Fruit fly (Drosophila melanogaster) whole organism, adult: Measurements from ENCODE around the gene Nckx30C.

Source experiments
- CG11617 ChIP-seq: fragments of 200-800 bp; sonication (Bioruptor generic); optimal IDR thresholded peaks from 2 replicates; lab custom pipeline; 2017; ENCODE audit warnings: mild to moderate bottlenecking, missing biosample characterization, missing genetic modification reagents, missing genetic modification characterization
- CG12768 ChIP-seq: fragments of 200-800 bp; sonication (Bioruptor generic); optimal IDR thresholded peaks from 2 replicates; lab custom pipeline; 2017; ENCODE audit warnings: missing biosample characterization, missing genetic modification characterization, mild to moderate bottlenecking, moderate library complexity, missing genetic modification reagents
- CG14711 ChIP-seq: fragments of 200-800 bp; sonication (Bioruptor generic); optimal IDR thresholded peaks from 2 replicates; lab custom pipeline; 2018; ENCODE audit warnings: missing biosample characterization, mild to moderate bottlenecking, missing genetic modification characterization, moderate library complexity
- CG1620 ChIP-seq: fragments of 200-800 bp; sonication (Bioruptor generic); optimal IDR thresholded peaks from 2 replicates; lab custom pipeline; 2016; ENCODE audit warnings: missing biosample characterization, missing genetic modification characterization
- CG33017 ChIP-seq: fragments of 200-800 bp; sonication (Bioruptor generic); optimal IDR thresholded peaks from 2 replicates; lab custom pipeline; 2018; ENCODE audit warnings: missing biosample characterization, mild to moderate bottlenecking, missing genetic modification characterization, moderate library complexity
- CG5204 ChIP-seq: fragments of 200-800 bp; sonication (Bioruptor generic); optimal IDR thresholded peaks from 2 replicates; lab custom pipeline; 2016; ENCODE audit warnings: missing biosample characterization, missing genetic modification characterization
- CG7045 ChIP-seq: fragments of 200-800 bp; sonication (Bioruptor generic); optimal IDR thresholded peaks from 2 replicates; lab custom pipeline; 2017; ENCODE audit warnings: missing biosample characterization, mild to moderate bottlenecking, missing genetic modification characterization
- CG7101 ChIP-seq: fragments of 200-800 bp; sonication (Bioruptor generic); optimal IDR thresholded peaks from 2 replicates; lab custom pipeline; 2018; ENCODE audit warnings: missing biosample characterization, mild to moderate bottlenecking, missing genetic modification characterization, moderate library complexity
- Clk ChIP-seq: fragments of 200-800 bp; sonication (Bioruptor generic); optimal IDR thresholded peaks from 2 replicates; lab custom pipeline; 2017; ENCODE audit warnings: missing biosample characterization, missing genetic modification characterization
- Crg-1 ChIP-seq: fragments of 200-800 bp; sonication (Bioruptor generic); optimal IDR thresholded peaks from 2 replicates; lab custom pipeline; 2016; ENCODE audit warnings: missing biosample characterization, missing genetic modification characterization
- Hr96 ChIP-seq: fragments of 200-800 bp; sonication (Bioruptor generic); optimal IDR thresholded peaks from 2 replicates; lab custom pipeline; 2016; ENCODE audit warnings: missing biosample characterization, missing genetic modification characterization
- Mnt ChIP-seq: fragments of 200-800 bp; sonication (Bioruptor generic); optimal IDR thresholded peaks from 2 replicates; lab custom pipeline; 2016; ENCODE audit warnings: missing biosample characterization, mild to moderate bottlenecking, missing genetic modification characterization
- bab1 ChIP-seq: fragments of 200-800 bp; sonication (Bioruptor generic); optimal IDR thresholded peaks from 3 replicates; lab custom pipeline; 2019; ENCODE audit warnings: missing biosample characterization, mild to moderate bottlenecking, missing genetic modification characterization, moderate library complexity
- cic ChIP-seq: fragments of 200-800 bp; sonication (Bioruptor generic); optimal IDR thresholded peaks from 2 replicates; lab custom pipeline; 2017; ENCODE audit warnings: missing biosample characterization, mild to moderate bottlenecking, missing genetic modification characterization, moderate library complexity
- cnc ChIP-seq, 2 experiments: fragments of >200 bp; optimal IDR thresholded peaks; 2 replicates each; lab custom pipeline; 2017
- kay ChIP-seq: fragments of 200-800 bp; sonication (Bioruptor generic); peaks from one replicate; lab custom pipeline; 2016; ENCODE audit warnings: missing biosample characterization, missing genetic modification characterization, borderline replicate concordance
- ovo ChIP-seq: fragments of 200-800 bp; sonication (Bioruptor generic); optimal IDR thresholded peaks from 2 replicates; lab custom pipeline; 2016; ENCODE audit warnings: missing biosample characterization, missing genetic modification characterization
- pad ChIP-seq: fragments of 200-800 bp; sonication (Bioruptor generic); optimal IDR thresholded peaks from 3 replicates; lab custom pipeline; 2017; ENCODE audit warnings: missing biosample characterization, missing genetic modification characterization, mild to moderate bottlenecking, moderate library complexity, missing genetic modification reagents
- tj ChIP-seq: fragments of 200-800 bp; sonication (Bioruptor generic); optimal IDR thresholded peaks from 3 replicates; lab custom pipeline; 2017; ENCODE audit warnings: missing biosample characterization, mild to moderate bottlenecking, missing genetic modification characterization, moderate library complexity
- toe ChIP-seq: fragments of 200-800 bp; sonication (Bioruptor generic); optimal IDR thresholded peaks from 2 replicates; lab custom pipeline; 2016; ENCODE audit warnings: missing biosample characterization, missing genetic modification characterization

The Nckx30C gene

DNA sequence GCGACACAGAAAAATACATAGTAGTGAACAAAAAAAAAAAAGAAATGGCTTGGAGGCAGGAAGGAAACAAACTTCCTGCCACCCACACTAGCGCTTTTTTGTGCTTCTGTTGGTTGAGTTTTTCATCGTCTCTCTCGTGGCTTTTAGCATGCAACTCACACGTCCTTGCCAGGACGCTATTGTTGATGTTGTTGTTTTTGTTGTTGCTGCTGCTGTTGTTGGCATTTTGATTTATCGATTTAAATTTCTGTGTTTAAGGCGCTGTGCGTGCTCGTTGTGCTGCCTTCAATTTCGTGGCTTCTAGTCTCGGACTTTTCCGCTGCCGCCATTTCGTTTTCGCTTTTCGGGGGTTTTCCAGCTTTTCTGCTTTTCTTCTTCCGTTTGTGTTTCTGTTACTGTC lies 6.6 kb downstream of the Nckx30C start:
- no peak for TF ChIP-seq bab1
- TF ChIP-seq CG14711 (tag; lab: Kevin White, UChicago): no peak
- no peak for TF ChIP-seq cnc (optimal IDR thresholded peaks at IDR 0.05; lab: Kevin White, UChicago)
- no peak for TF ChIP-seq CG1620

DNA sequence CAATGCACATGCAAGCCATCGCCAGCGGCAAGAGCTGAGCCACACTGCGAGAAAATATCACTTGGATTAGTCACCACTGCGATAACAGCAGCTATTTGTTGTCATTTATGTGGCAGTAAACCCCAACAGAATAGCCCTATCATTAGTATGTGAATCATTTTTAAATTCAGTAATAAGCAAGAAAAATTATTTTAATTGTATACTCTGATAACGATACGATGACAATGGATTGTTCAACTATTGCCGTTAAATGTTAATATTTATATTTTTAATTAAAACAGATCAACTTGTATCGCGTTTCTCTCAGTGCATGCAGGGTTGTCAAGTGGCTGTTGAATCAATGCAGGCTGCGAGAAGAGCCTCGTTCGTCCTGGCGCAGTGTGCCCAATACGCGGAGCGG lies 8.5 kb downstream of the Nckx30C start:
- TF ChIP-seq cnc (optimal IDR thresholded peaks at IDR 0.05; lab: Kevin White, UChicago) (no peak), tj (GFP tag; lab: Kevin White, UChicago) (no peak), CG7045 (peak; percentile 34), kay (GFP tag; lab: Kevin White, UChicago) (no peak), pad (GFP tag; lab: Kevin White, UChicago) (no peak), CG12768 (GFP tag; lab: Kevin White, UChicago) (no peak), CG11617 (no peak), CG1620 (no peak), Crg-1 (GFP tag; lab: Kevin White, UChicago) (no peak), bab1 (no peak), CG33017 (tag; lab: Kevin White, UChicago) (peak; percentile 15), CG7101 (tag; lab: Kevin White, UChicago) (peak; percentile 18), ovo (GFP tag; lab: Kevin White, UChicago) (no peak), Mnt (no peak), toe (GFP tag; lab: Kevin White, UChicago) (peak; percentile 16), Hr96 (GFP tag; lab: Kevin White, UChicago) (no peak), CG5204 (GFP tag; lab: Kevin White, UChicago) (peak; percentile 21), Clk (GFP tag; lab: Kevin White, UChicago) (no peak), CG14711 (tag; lab: Kevin White, UChicago) (no peak), cic (GFP tag; lab: Kevin White, UChicago) (no peak)

DNA sequence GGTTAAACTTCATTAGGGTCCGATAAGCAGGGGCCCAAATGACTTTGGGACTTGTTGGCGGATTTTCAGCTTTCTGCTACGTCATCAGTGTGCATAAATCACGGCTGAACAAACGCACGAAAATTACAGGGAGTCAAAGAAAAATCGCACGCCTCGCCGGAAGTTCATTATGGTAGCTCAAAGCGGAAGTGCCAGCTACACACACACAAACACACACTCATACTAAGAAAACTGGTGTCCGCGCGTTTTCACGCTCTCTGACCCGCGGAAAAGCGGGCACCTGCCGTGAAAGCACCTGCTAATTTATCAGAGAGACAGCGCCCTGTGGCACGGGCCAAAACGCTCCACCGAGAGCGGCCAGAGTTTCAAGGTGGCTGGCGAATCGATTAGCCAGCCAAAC lies 8.9 kb downstream of the Nckx30C start:
- peak; percentile 52 for TF ChIP-seq kay (GFP tag; lab: Kevin White, UChicago)
- no peak for TF ChIP-seq cnc (optimal IDR thresholded peaks at IDR 0.05; lab: Kevin White, UChicago)
- TF ChIP-seq CG7045: no peak
- no peak for TF ChIP-seq bab1
- no peak for TF ChIP-seq Hr96 (GFP tag; lab: Kevin White, UChicago)
- no peak for TF ChIP-seq CG33017 (tag; lab: Kevin White, UChicago)
- TF ChIP-seq Crg-1 (GFP tag; lab: Kevin White, UChicago): no peak
- TF ChIP-seq ovo (GFP tag; lab: Kevin White, UChicago): no peak

dm6 chr2L:9736000-9736695 lies 10.1 kb downstream of the Nckx30C start, which contains the start of gene CG13117:
Gene CG13117, plus strand, starts transcription at chr2L:9736645.
- TF ChIP-seq ovo (GFP tag; lab: Kevin White, UChicago) (no peak), CG14711 (tag; lab: Kevin White, UChicago) (no peak), CG11617 (no peak), kay (GFP tag; lab: Kevin White, UChicago) (peak; percentile 85), cic (GFP tag; lab: Kevin White, UChicago) (no peak), CG5204 (GFP tag; lab: Kevin White, UChicago) (no peak)

DNA sequence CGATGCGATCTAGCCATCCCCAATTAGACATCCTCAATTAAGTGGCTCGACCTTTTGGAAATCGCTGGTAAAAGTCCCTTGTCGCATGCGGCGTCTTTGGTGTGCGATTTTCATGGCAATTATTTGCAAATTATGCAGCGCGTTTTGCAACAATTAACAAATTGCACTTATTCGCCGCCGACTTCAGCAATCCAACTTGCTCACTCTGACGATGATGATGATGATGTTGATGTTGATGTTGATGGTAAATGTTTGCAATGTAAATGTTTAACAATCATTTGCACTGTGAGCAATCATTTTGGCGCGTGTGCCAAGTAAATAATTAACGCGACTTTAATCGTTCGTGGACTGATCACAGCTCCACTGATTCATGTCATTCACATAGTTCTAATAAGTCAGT lies 12.2 kb downstream of the Nckx30C start:
- TF ChIP-seq Hr96 (GFP tag; lab: Kevin White, UChicago): no peak
- TF ChIP-seq kay (GFP tag; lab: Kevin White, UChicago): no peak
- no peak for TF ChIP-seq cnc (optimal IDR thresholded peaks at IDR 0.05; lab: Kevin White, UChicago)
- TF ChIP-seq CG14711 (tag; lab: Kevin White, UChicago): no peak
- no peak for TF ChIP-seq ovo (GFP tag; lab: Kevin White, UChicago)
- TF ChIP-seq tj (GFP tag; lab: Kevin White, UChicago): no peak
- TF ChIP-seq Crg-1 (GFP tag; lab: Kevin White, UChicago): no peak
- TF ChIP-seq pad (GFP tag; lab: Kevin White, UChicago): no peak
- no peak for TF ChIP-seq CG5204 (GFP tag; lab: Kevin White, UChicago)

DNA sequence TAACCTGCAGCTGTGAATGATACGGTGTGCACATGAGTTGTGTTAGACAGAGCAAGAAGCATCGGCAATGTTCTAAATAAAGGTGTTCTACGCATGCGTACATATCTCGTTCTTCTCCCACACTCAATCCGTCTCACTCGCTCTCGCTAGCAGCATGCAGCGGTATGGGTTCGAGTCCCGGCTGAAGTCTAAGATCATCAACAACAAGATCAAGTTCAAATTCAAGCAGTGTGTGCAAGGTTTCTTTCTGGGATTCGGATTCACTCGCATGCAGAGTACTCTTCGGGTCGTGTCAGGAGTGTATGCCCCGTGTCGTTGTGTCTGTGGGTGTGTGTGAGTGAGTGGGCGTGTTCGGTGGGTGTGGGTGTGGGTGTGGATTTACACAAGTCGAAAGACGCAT lies 15.0 kb downstream of the Nckx30C start:
- TF ChIP-seq CG1620 (no peak), CG7101 (tag; lab: Kevin White, UChicago) (no peak), kay (GFP tag; lab: Kevin White, UChicago) (no peak), Crg-1 (GFP tag; lab: Kevin White, UChicago) (no peak), CG14711 (tag; lab: Kevin White, UChicago) (no peak), CG33017 (tag; lab: Kevin White, UChicago) (no peak), ovo (GFP tag; lab: Kevin White, UChicago) (no peak), Mnt (no peak)

DNA sequence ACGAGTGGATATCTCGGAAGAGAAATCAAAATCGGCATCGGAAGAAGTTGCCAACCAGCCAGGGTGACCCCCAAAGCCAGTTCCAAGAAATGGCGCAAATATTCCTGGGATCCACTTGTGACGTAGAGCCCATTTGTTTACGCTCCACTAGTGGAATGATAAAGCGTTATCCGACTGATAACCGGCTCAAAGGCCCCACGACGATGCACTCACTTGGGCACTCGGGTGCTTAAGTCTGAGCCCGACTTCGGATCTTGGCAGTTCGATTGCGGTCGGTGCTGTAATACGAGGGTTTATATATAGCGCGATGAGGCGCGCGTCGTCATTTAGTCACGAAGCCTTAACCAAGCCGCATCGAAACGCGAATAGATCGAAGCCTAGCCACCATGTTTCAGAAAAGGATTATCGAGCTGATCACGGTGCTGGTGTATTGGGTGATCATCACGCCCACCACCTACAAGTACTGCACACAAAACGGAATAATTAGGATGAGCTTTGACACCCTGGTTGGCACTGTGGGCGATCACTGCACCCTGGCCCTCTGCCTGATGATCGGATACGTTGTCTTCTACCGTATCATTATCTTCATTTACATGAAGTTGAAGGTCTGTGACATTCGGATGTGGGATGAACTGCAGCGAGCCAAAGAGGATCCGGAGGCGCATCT lies 16.5 kb downstream of the Nckx30C start, which contains the start of gene CG13116:
Gene CG13116 (plus strand): TSS at position 323 of the 667 bp plus-strand sequence.
- TF ChIP-seq Hr96 (GFP tag; lab: Kevin White, UChicago) (no peak), CG12768 (GFP tag; lab: Kevin White, UChicago) (peak; percentile 12), CG7045 (no peak), Clk (GFP tag; lab: Kevin White, UChicago) (no peak)
